Worm (Caenorhabditis elegans) whole organism, L4 larva: Measurements from ENCODE around the gene F52E4.5.
A peak's percentile ranks its signal among the peaks of the same experiment; 100 is the strongest.

ENCODE experiments used
- R02D3.7 ChIP-seq: fragments of 150-350 bp; sonication (generic microtip); optimal IDR thresholded peaks from 3 replicates; lab custom pipeline; 2014; ENCODE audit warnings: missing biosample characterization, missing genetic modification characterization
- aly-2 ChIP-seq: sonication (generic microtip); optimal IDR thresholded peaks from 2 replicates; lab custom pipeline; 2018; ENCODE audit warnings: missing biosample characterization, missing genetic modification characterization
- ceh-82 ChIP-seq: sonication (generic microtip); optimal IDR thresholded peaks from 2 replicates; lab custom pipeline; 2017; ENCODE audit warnings: missing biosample characterization, missing genetic modification characterization
- dpl-1 ChIP-seq: fragments of 150-350 bp; optimal IDR thresholded peaks from 2 replicates; lab custom pipeline; 2014; ENCODE audit warnings: missing biosample characterization, missing genetic modification reagents, missing genetic modification characterization
- egl-27 ChIP-seq: sonication (generic microtip); optimal IDR thresholded peaks from 3 replicates; lab custom pipeline; 2017; ENCODE audit warnings: missing biosample characterization, missing genetic modification reagents, missing genetic modification characterization
- hlh-30 ChIP-seq: sonication (generic microtip); optimal IDR thresholded peaks from 2 replicates; lab custom pipeline; 2017; ENCODE audit warnings: antibody characterized with exemption, mild to moderate bottlenecking, missing genetic modification characterization, missing compliant biosample characterization; ENCODE audit not compliant: insufficient read depth
- zag-1 ChIP-seq: fragments of 150-350 bp; optimal IDR thresholded peaks from 2 replicates; lab custom pipeline; 2014; ENCODE audit warnings: missing biosample characterization, missing genetic modification characterization

DNA sequence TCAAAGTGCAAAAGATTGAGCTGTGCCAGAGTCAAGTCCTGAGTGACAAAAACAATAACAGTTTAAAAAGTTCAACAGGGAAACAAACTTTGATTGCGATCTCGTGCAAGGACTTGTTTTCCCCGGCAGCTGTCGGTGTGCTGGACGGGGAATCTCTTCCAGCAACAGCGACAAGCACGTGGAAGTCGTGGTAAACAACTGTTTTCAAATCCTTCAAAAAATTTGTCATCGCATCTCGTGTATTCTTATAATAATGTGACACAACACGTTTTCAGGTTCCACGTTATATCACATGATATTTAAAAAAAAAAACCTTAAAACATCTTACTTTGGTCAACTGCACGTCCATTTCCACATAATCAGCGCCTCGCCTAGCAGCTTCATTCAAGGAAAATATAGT is 21.5 kb upstream of the F52E4.5 start:
- TF ChIP-seq egl-27 (tag; lab: Kevin White, UChicago) = no peak
- no peak for TF ChIP-seq zag-1 (tag; lab: Kevin White, UChicago)
- TF ChIP-seq dpl-1 = no peak
- no peak for TF ChIP-seq R02D3.7 (tag; lab: Kevin White, UChicago)
- no peak for TF ChIP-seq aly-2 (tag; lab: Kevin White, UChicago)
- TF ChIP-seq ceh-82 = no peak
- TF ChIP-seq hlh-30 (tag; lab: Kevin White, UChicago) = peak; percentile 51
